Fruit fly (Drosophila melanogaster): ENCODE measurements around the gene Mp.

Mp gene

DNA sequence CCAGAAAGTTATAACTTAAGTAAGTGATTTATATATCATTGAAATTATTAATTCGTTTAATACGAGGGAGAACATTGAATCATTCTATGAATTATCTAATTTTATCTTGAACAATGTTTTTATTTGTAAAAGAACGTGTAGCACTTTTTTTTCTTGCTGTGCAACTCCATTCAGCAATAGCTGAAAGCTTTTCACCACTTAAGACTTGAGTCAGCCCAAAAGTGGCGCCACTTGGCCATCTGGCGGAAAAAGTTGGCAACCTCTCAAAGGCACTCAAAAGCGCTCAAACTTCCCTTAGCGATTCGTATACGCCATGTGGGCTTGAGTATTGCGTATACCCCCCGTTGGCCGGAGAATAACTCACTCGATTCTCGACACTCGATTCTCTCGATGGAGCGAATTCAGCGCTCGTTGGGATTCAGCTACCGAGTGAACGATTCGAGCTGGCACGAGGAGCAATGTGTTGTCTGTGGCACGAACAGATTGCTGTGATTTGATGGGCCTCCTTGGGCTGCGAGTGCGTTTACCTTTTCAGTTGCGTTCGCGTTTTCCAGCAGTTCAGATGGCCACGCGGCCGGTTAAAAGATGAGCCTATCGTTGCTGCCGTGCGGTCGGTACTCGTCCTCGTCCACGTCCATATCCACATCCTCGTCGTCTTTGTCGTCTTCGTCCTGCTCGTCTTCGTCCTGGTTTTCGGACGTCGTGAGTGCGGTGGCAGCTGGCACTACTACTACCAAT is 15.1 kb downstream of the Mp start (continued):
- peak; percentile 27 for TF ChIP-seq Hr3 (GFP tag; optimal IDR thresholded peaks at IDR 0.05)
- peak; percentile 81 for TF ChIP-seq CG11456 (GFP tag; IDR thresholded peaks at IDR 0.05)
- no peak for TF ChIP-seq Fer2 (tag; optimal IDR thresholded peaks at IDR 0.05)
- peak; percentile 5 for TF ChIP-seq CG18599 (GFP tag; optimal IDR thresholded peaks at IDR 0.05)
- TF ChIP-seq HLH4C (GFP tag; IDR thresholded peaks at IDR 0.05; ENCODE audit: partially characterized antibody), result no peak
- TF ChIP-seq CG17359 (tag; optimal IDR thresholded peaks at IDR 0.05), result peak; percentile 27
- TF ChIP-seq lbe (GFP tag; optimal IDR thresholded peaks at IDR 0.05), result no peak
- TF ChIP-seq CG10366 (GFP tag; IDR thresholded peaks at IDR 0.05), result peak; percentile 59
- TF ChIP-seq CG12391 (tag; optimal IDR thresholded peaks at IDR 0.05), result peak; percentile 44
- TF ChIP-seq wdn (GFP tag; IDR thresholded peaks at IDR 0.05), result no peak
- peak; percentile 48 for TF ChIP-seq Sox102F (GFP tag; optimal IDR thresholded peaks at IDR 0.05)
- no peak for TF ChIP-seq gsb-n (tag; optimal IDR thresholded peaks at IDR 0.05)
- peak; percentile 11 for TF ChIP-seq CG18011 (GFP tag; optimal IDR thresholded peaks at IDR 0.05)
- TF ChIP-seq row (GFP tag; IDR thresholded peaks at IDR 0.05), result peak; percentile 62
- 0 out of 2 replicates have a peak, but pooled peaks have one; percentile 11 for TF ChIP-seq ssp (GFP tag; IDR thresholded peaks at IDR 0.05)
- TF ChIP-seq sob (GFP tag; IDR thresholded peaks at IDR 0.05), result peak; percentile 69
- TF ChIP-seq toy (GFP tag; IDR thresholded peaks at IDR 0.05), result no peak
- TF ChIP-seq bcd (GFP tag; optimal IDR thresholded peaks at IDR 0.05), result peak; percentile 38
- TF ChIP-seq Meics (GFP tag; optimal IDR thresholded peaks at IDR 0.05), result peak; percentile 37
- peak; percentile 90 for TF ChIP-seq Med (GFP tag)
- peak; percentile 35; the same call in 1 of the 2 replicates for TF ChIP-seq CG14014 (GFP tag; IDR thresholded peaks at IDR 0.05)
- TF ChIP-seq gem (tag; optimal IDR thresholded peaks at IDR 0.05), result peak; percentile 42
- TF ChIP-seq slou (GFP tag; optimal IDR thresholded peaks at IDR 0.05), result no peak
- TF ChIP-seq CG15269 (tag; optimal IDR thresholded peaks at IDR 0.05), result peak; percentile 48
- TF ChIP-seq CG43689 (GFP tag; IDR thresholded peaks at IDR 0.05), result no peak
- no peak for TF ChIP-seq CG12104 (GFP tag; optimal IDR thresholded peaks at IDR 0.05)
- peak; percentile 0 for TF ChIP-seq Fer1 (GFP tag; optimal IDR thresholded peaks at IDR 0.05)
- no peak for TF ChIP-seq Tbp (GFP tag; optimal IDR thresholded peaks at IDR 0.05)
- no peak for TF ChIP-seq CG1233 (GFP tag; optimal IDR thresholded peaks at IDR 0.05)
- peak; percentile 82 for TF ChIP-seq ci (GFP tag; IDR thresholded peaks at IDR 0.05)
- peak; percentile 38 for TF ChIP-seq CG12769 (tag; optimal IDR thresholded peaks at IDR 0.05)
- TF ChIP-seq Hr51 (GFP tag; optimal IDR thresholded peaks at IDR 0.05), result peak in 1 of 2 experiments; percentile 60
- no peak for TF ChIP-seq TFAM (GFP tag; optimal IDR thresholded peaks at IDR 0.05)
- peak; percentile 23 for TF ChIP-seq abd-A (tag; optimal IDR thresholded peaks at IDR 0.05)
- TF ChIP-seq E2f1 (GFP tag; IDR thresholded peaks at IDR 0.05), result peak; percentile 56; the same call in 1 of the 2 replicates
- no peak for TF ChIP-seq fd3F (GFP tag; optimal IDR thresholded peaks at IDR 0.05)
- peak; percentile 68 for TF ChIP-seq CG17328 (GFP tag; IDR thresholded peaks at IDR 0.05)
- TF ChIP-seq HLHmδ (GFP tag; optimal IDR thresholded peaks at IDR 0.05), result no peak
- TF ChIP-seq CG15696 (tag; optimal IDR thresholded peaks at IDR 0.05), result no peak
- peak; percentile 25 for TF ChIP-seq dmrt99B (tag; optimal IDR thresholded peaks at IDR 0.05)
- peak; percentile 19; the same call in 1 of the 2 replicates for TF ChIP-seq sens-2 (GFP tag; IDR thresholded peaks at IDR 0.05)
- TF ChIP-seq Asciz (GFP tag; optimal IDR thresholded peaks at IDR 0.05), result peak; percentile 40
- peak; percentile 13 for TF ChIP-seq CG7556 (GFP tag; optimal IDR thresholded peaks at IDR 0.05)
- TF ChIP-seq chn (GFP tag; optimal IDR thresholded peaks at IDR 0.05), result no peak
- TF ChIP-seq Oaz (GFP tag; IDR thresholded peaks at IDR 0.05), result peak; percentile 25; the same call in 1 of the 2 replicates
- TF ChIP-seq CG10209 (GFP tag; optimal IDR thresholded peaks at IDR 0.05), result peak; percentile 24
- TF ChIP-seq H2.0 (GFP tag; IDR thresholded peaks at IDR 0.05), result peak; percentile 48; the same call in 1 of the 2 replicates
- no peak for TF ChIP-seq CG13775 (GFP tag; optimal IDR thresholded peaks at IDR 0.05)
- peak; percentile 22; the same call in 1 of the 2 replicates for TF ChIP-seq seq (GFP tag; IDR thresholded peaks at IDR 0.05)
